Fruit fly (Drosophila melanogaster): ENCODE measurements around the gene CRMP.

DNA sequence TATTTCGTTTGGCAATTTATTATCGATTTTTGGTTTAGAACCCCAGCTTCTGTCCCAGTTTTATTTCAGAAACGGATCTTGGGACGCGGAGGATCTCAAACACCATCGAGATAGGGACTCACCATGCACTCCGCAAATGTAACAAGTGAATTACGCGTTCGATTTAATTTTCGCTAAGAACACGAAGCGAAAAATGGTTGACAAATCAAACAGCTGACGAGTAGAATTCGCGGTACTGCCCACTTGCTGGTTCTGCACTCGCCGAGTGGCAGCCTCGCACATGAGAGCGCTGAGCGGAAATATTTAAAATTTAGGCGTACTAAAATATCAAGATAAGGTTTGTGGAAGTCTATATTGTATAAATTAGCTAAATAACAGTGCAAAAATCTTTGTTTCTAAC lies 7.5 kb upstream of the CRMP start, which contains the start of gene Pi4KIIalpha:
- TF ChIP-seq eg (GFP tag; IDR thresholded peaks at IDR 0.05) (no peak), CG11762 (GFP tag; optimal IDR thresholded peaks at IDR 0.05; ENCODE audit: insufficient read depth) (no peak), CG6854 (GFP tag; optimal IDR thresholded peaks at IDR 0.05) (no peak), vri (GFP tag; optimal IDR thresholded peaks at IDR 0.05) (no peak), Gug (GFP tag; IDR thresholded peaks at IDR 0.05) (no peak)
